Fruit fly (Drosophila melanogaster): ENCODE results near the gene CG18404.

DNA sequence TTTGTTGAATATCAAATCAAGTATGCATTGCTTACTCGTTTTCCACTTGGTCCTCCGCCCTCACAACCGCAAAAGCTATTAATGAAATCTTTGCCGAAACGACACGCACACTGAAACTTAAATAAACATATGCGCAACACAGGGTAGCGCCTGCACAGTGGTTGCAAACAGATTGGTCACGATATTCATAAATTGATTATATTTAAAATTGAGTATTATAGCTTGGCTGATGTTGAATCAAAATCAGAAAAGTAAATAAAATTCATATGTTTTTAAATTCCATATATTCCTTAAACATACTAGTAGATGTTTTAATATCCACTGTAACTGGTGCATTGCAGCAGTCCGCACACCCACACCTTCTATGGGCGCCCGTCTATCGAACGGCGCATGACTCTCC lies 31.0 kb downstream of the CG18404 start:
- TF ChIP-seq crol (GFP tag; IDR thresholded peaks at IDR 0.05): no peak
- TF ChIP-seq HHEX (GFP tag; optimal IDR thresholded peaks at IDR 0.05): no peak
- TF ChIP-seq CG12744 (GFP tag; optimal IDR thresholded peaks at IDR 0.05): no peak
- TF ChIP-seq CG4707 (GFP tag; optimal IDR thresholded peaks at IDR 0.05): no peak
- peak; percentile 24 for TF ChIP-seq Oli (tag; optimal IDR thresholded peaks at IDR 0.05)
- no peak for TF ChIP-seq chinmo (GFP tag; IDR thresholded peaks at IDR 0.05; ENCODE audit: partially characterized antibody)
- TF ChIP-seq CG11723 (GFP tag; optimal IDR thresholded peaks at IDR 0.05): no peak
- no peak for TF ChIP-seq Gsc (GFP tag; IDR thresholded peaks at IDR 0.05)
- no peak for TF ChIP-seq grau (tag; optimal IDR thresholded peaks at IDR 0.05)
- TF ChIP-seq CG12391 (tag; optimal IDR thresholded peaks at IDR 0.05): peak; percentile 33
- no peak for TF ChIP-seq Dll (GFP tag; IDR thresholded peaks at IDR 0.05; ENCODE audit: partially characterized antibody)

Data from whole organism, embryonic.